Worm (Caenorhabditis elegans) whole organism, L2 larva: Measurements from ENCODE around the gene T07A9.15.

ENCODE experiments used
- F13H6.1 ChIP-seq: sonication (generic microtip); optimal IDR thresholded peaks from 2 replicates; lab custom pipeline; 2016; ENCODE audit warnings: missing genetic modification characterization, missing compliant biosample characterization
- alr-1 ChIP-seq: fragments of 150-350 bp; optimal IDR thresholded peaks from 2 replicates; lab custom pipeline; 2014; ENCODE audit warnings: missing biosample characterization, missing genetic modification characterization
- elt-1 ChIP-seq: fragments of 150-350 bp; optimal IDR thresholded peaks from 2 replicates; lab custom pipeline; 2014; ENCODE audit warnings: missing biosample characterization, missing genetic modification characterization
- unc-62 ChIP-seq: fragments of 150-350 bp; optimal IDR thresholded peaks from 2 replicates; lab custom pipeline; 2014; ENCODE audit warnings: missing biosample characterization, missing genetic modification reagents, missing genetic modification characterization

DNA sequence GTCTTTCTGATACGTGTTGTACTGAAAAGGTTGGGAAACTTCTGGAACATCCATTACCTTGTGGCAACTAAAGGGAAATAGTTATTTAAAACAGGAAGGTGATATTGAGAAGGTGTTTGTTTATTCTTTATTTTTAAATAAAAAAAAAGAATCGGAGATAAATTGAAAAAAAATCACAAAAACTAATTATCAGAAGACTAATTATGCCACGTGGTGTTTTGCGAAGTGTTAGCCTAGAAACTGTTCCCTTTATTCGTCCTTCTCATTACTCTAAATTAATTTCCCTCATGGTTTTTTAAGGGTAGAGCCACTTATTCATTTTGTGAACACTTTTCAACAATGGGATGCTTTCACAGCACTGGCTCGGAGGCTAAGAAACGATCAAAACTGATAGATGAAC, 8.0 kb upstream of the T07A9.15 start, which contains the start of gene gpa-4:
- TF ChIP-seq elt-1 (tag; lab: Kevin White, UChicago) (no peak), F13H6.1 (tag; lab: Kevin White, UChicago) (no peak), unc-62 (no peak), alr-1 (tag; lab: Kevin White, UChicago) (no peak)
